Worm (Caenorhabditis elegans): ENCODE results near the gene R02F11.3.

DNA sequence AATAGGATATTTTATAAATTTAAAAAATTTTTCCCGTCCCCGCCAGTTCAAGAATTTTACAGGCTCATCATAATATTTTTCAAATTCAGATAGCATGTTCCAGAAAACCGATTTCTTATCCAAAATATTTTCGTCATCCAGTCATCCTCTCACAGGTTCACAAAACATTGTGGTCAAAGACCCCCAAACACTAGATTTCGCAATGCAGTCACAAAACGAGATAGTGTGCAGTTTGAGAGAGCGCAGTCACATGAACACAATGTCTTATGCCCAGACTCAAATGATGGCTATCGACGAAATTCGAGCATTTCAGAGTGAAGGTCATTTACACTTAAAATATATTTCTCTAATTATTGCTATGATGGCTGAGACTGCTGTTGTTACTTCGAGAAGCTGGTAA, 38.8 kb upstream of the R02F11.3 start, which contains the start of gene abhd-5.2:
- TF ChIP-seq ceh-6 (GFP tag; optimal IDR thresholded peaks at IDR 0.05), result no peak
- no peak for TF ChIP-seq ama-1 (optimal IDR thresholded peaks at IDR 0.05)
- no peak for TF ChIP-seq ceh-24 (tag; optimal IDR thresholded peaks at IDR 0.05)
- no peak for TF ChIP-seq tbx-7 (tag; optimal IDR thresholded peaks at IDR 0.05)
- no peak for TF ChIP-seq K09A11.1 (tag; optimal IDR thresholded peaks at IDR 0.05; ENCODE audit: insufficient read depth)
- TF ChIP-seq tbx-2 (tag; optimal IDR thresholded peaks at IDR 0.05), result no peak
- TF ChIP-seq unc-55 (GFP tag; optimal IDR thresholded peaks at IDR 0.05), result peak; percentile 51
- no peak for TF ChIP-seq gmeb-2 (tag; optimal IDR thresholded peaks at IDR 0.05)
- TF ChIP-seq pha-4 (tag; optimal IDR thresholded peaks at IDR 0.05), result no peak
